Worm (Caenorhabditis elegans) whole organism, L1 larva: ENCODE data around the gene srz-79.
A peak's percentile ranks its signal among the peaks of the same experiment; 100 is the strongest.

Experiments used
- C04F5.9 ChIP-seq: sonication (generic microtip); optimal IDR thresholded peaks from 2 replicates; lab custom pipeline; 2016; ENCODE audit warnings: missing genetic modification characterization, missing compliant biosample characterization
- C16A3.4 ChIP-seq: fragments of 150-350 bp; optimal IDR thresholded peaks from 2 replicates; lab custom pipeline; 2014; ENCODE audit warnings: missing biosample characterization, missing genetic modification characterization
- C34B4.2 ChIP-seq: sonication (generic microtip); optimal IDR thresholded peaks from 2 replicates; lab custom pipeline; 2017; ENCODE audit warnings: mild to moderate bottlenecking, missing genetic modification characterization, missing compliant biosample characterization
- F16B12.6 ChIP-seq: fragments of 150-350 bp; optimal IDR thresholded peaks from 2 replicates; lab custom pipeline; 2014; ENCODE audit warnings: missing biosample characterization, missing genetic modification characterization
- ceh-63 ChIP-seq: fragments of 200-800 bp; sonication (Bioruptor generic); optimal IDR thresholded peaks from 2 replicates; lab custom pipeline; 2018; ENCODE audit warnings: mild to moderate bottlenecking, missing genetic modification characterization, missing compliant biosample characterization
- ceh-8 ChIP-seq: fragments of 200-800 bp; sonication (Bioruptor generic); optimal IDR thresholded peaks from 2 replicates; lab custom pipeline; 2018; ENCODE audit warnings: mild to moderate bottlenecking, missing genetic modification characterization, moderate library complexity, missing compliant biosample characterization
- ceh-88 ChIP-seq: fragments of 200-800 bp; sonication (Bioruptor generic); IDR thresholded peaks from 2 replicates; pipeline ENCODE4 v1.3.6; 2022; ENCODE audit warnings: missing genetic modification characterization, missing compliant biosample characterization
- ceh-90 ChIP-seq: sonication (generic microtip); optimal IDR thresholded peaks from 2 replicates; lab custom pipeline; 2016; ENCODE audit warnings: missing genetic modification characterization, missing compliant biosample characterization
- ces-1 ChIP-seq: fragments of 150-350 bp; optimal IDR thresholded peaks from 2 replicates; lab custom pipeline; 2014; ENCODE audit warnings: missing biosample characterization, missing genetic modification reagents, missing genetic modification characterization
- efl-1 ChIP-seq, 4 experiments: fragments of 150-350 bp; optimal IDR thresholded peaks in 3 of 4; peaks in 1 of 4; 1 replicate in 1 of 4; 2 replicates in 3 of 4; lab custom pipeline; 2014; ENCODE audit warnings: missing biosample characterization in 2 of 4, missing genetic modification characterization in 2 of 4, missing genetic modification reagents in 2 of 4
- efl-3 ChIP-seq: fragments of 200-800 bp; sonication (Bioruptor generic); optimal IDR thresholded peaks from 2 replicates; lab custom pipeline; 2018; ENCODE audit warnings: mild to moderate bottlenecking, missing genetic modification characterization, missing compliant biosample characterization
- egl-13 ChIP-seq: sonication (generic microtip); optimal IDR thresholded peaks from 2 replicates; lab custom pipeline; 2016; ENCODE audit warnings: missing genotype, missing genetic modification reagents, missing genetic modification characterization, missing compliant biosample characterization
- egl-27 ChIP-seq, 2 experiments: fragments of 150-350 bp in 1 of 2; sonication (generic microtip); optimal IDR thresholded peaks; 3 replicates each; lab custom pipeline; 2017 to 2018; ENCODE audit warnings: missing biosample characterization in 2 of 2, missing genetic modification characterization in 2 of 2, missing genetic modification reagents in 2 of 2
- elt-2 ChIP-seq: sonication (generic microtip); optimal IDR thresholded peaks from 2 replicates; lab custom pipeline; 2016; ENCODE audit warnings: missing genetic modification characterization, mild to moderate bottlenecking, inconsistent platforms, missing compliant biosample characterization, missing genetic modification reagents
- ets-5 ChIP-seq: fragments of 200-800 bp; sonication (Bioruptor generic); IDR thresholded peaks from 2 replicates; pipeline ENCODE4 v1.3.6; 2022; ENCODE audit warnings: missing genetic modification characterization, missing compliant biosample characterization
- fkh-8 ChIP-seq: sonication (generic microtip); optimal IDR thresholded peaks from 2 replicates; lab custom pipeline; 2016; ENCODE audit warnings: mild to moderate bottlenecking, missing genetic modification characterization, missing compliant biosample characterization
- grh-1 ChIP-seq: fragments of 200-800 bp; sonication (Bioruptor generic); IDR thresholded peaks from 2 replicates; pipeline ENCODE4 v1.3.6; 2022; ENCODE audit warnings: missing genetic modification reagents, missing genetic modification characterization, missing compliant biosample characterization
- hlh-4 ChIP-seq: sonication (generic microtip); optimal IDR thresholded peaks from 2 replicates; lab custom pipeline; 2016; ENCODE audit warnings: mild to moderate bottlenecking, missing genetic modification characterization, missing compliant biosample characterization
- hpl-2 ChIP-seq: fragments of 150-350 bp; optimal IDR thresholded peaks from 2 replicates; lab custom pipeline; 2014; ENCODE audit warnings: missing biosample characterization, missing genetic modification reagents, missing genetic modification characterization
- isw-1 ChIP-seq: fragments of 200-800 bp; sonication (Bioruptor generic); IDR thresholded peaks from 2 replicates; pipeline ENCODE4 v1.3.6; 2022; ENCODE audit warnings: missing genetic modification characterization, missing compliant biosample characterization
- jun-1 ChIP-seq: fragments of 150-350 bp; optimal IDR thresholded peaks from 2 replicates; lab custom pipeline; 2014; ENCODE audit warnings: missing biosample characterization, missing genetic modification reagents, missing genetic modification characterization
- lin-14 ChIP-seq: fragments of 200-800 bp; sonication (Bioruptor generic); optimal IDR thresholded peaks from 2 replicates; lab custom pipeline; 2018; ENCODE audit warnings: mild to moderate bottlenecking, missing genetic modification characterization, moderate library complexity, missing compliant biosample characterization
- lin-35 ChIP-seq, 2 experiments: fragments of 150-350 bp; optimal IDR thresholded peaks; 2 replicates each; lab custom pipeline; 2014; ENCODE audit warnings: missing biosample characterization in 2 of 2, missing genetic modification characterization in 2 of 2, missing genetic modification reagents in 2 of 2
- lin-39 ChIP-seq: fragments of 150-350 bp; optimal IDR thresholded peaks from 2 replicates; lab custom pipeline; 2014; ENCODE audit warnings: missing biosample characterization, missing genetic modification reagents, missing genetic modification characterization
- mef-2 ChIP-seq: fragments of 150-350 bp; optimal IDR thresholded peaks from 2 replicates; lab custom pipeline; 2014; ENCODE audit warnings: missing biosample characterization, missing genetic modification characterization
- nhr-237 ChIP-seq: fragments of 150-350 bp; optimal IDR thresholded peaks from 2 replicates; lab custom pipeline; 2014; ENCODE audit warnings: missing biosample characterization, missing genetic modification characterization
- nhr-71 ChIP-seq: sonication (generic microtip); optimal IDR thresholded peaks from 2 replicates; lab custom pipeline; 2016; ENCODE audit warnings: mild to moderate bottlenecking, missing genetic modification characterization, moderate library complexity, missing compliant biosample characterization
- nhr-77 ChIP-seq: fragments of 150-350 bp; optimal IDR thresholded peaks from 2 replicates; lab custom pipeline; 2014; ENCODE audit warnings: missing biosample characterization, missing genetic modification characterization
- nhr-84 ChIP-seq: sonication (generic microtip); optimal IDR thresholded peaks from 2 replicates; lab custom pipeline; 2017; ENCODE audit warnings: missing biosample characterization, missing genetic modification characterization
- nhr-85 ChIP-seq: sonication (generic microtip); peaks from one replicate; lab custom pipeline; 2016; ENCODE audit warnings: missing genetic modification characterization, inconsistent platforms, missing compliant biosample characterization
- pag-3 ChIP-seq: sonication (generic microtip); optimal IDR thresholded peaks from 2 replicates; lab custom pipeline; 2017; ENCODE audit warnings: missing genetic modification characterization, mild to moderate bottlenecking, missing compliant biosample characterization, antibody characterized with exemption, borderline replicate concordance; ENCODE audit not compliant: insufficient read depth
- pax-3 ChIP-seq: fragments of 200-800 bp; sonication (Bioruptor generic); optimal IDR thresholded peaks from 2 replicates; lab custom pipeline; 2018; ENCODE audit warnings: mild to moderate bottlenecking, missing genetic modification characterization, moderate library complexity, missing compliant biosample characterization
- pqm-1 ChIP-seq: sonication (generic microtip); optimal IDR thresholded peaks from 3 replicates; lab custom pipeline; 2017; ENCODE audit warnings: missing biosample characterization, missing genetic modification characterization
- rnt-1 ChIP-seq: sonication (generic microtip); optimal IDR thresholded peaks from 2 replicates; lab custom pipeline; 2016; ENCODE audit warnings: mild to moderate bottlenecking, missing genetic modification characterization, moderate library complexity, missing compliant biosample characterization
- sox-4 ChIP-seq: sonication (generic microtip); optimal IDR thresholded peaks from 2 replicates; lab custom pipeline; 2016; ENCODE audit warnings: missing genetic modification characterization, missing compliant biosample characterization
- sup-37 ChIP-seq: fragments of 200-800 bp; sonication (Bioruptor generic); optimal IDR thresholded peaks from 2 replicates; lab custom pipeline; 2018; ENCODE audit warnings: mild to moderate bottlenecking, missing genetic modification characterization, missing compliant biosample characterization
- swsn-7 ChIP-seq: sonication (generic microtip); optimal IDR thresholded peaks from 2 replicates; lab custom pipeline; 2016; ENCODE audit warnings: missing genetic modification characterization, missing compliant biosample characterization
- unc-130 ChIP-seq: fragments of 150-350 bp; optimal IDR thresholded peaks from 2 replicates; lab custom pipeline; 2017; ENCODE audit warnings: missing biosample characterization, missing genetic modification characterization, inconsistent platforms
- unc-30 ChIP-seq: sonication (generic microtip); optimal IDR thresholded peaks from 2 replicates; lab custom pipeline; 2017; ENCODE audit warnings: missing biosample characterization, missing genetic modification characterization
- unc-62 ChIP-seq: fragments of 150-350 bp; optimal IDR thresholded peaks from 2 replicates; lab custom pipeline; 2014; ENCODE audit warnings: missing biosample characterization, missing genetic modification reagents, missing genetic modification characterization
- zag-1 ChIP-seq: fragments of 150-350 bp; optimal IDR thresholded peaks from 2 replicates; lab custom pipeline; 2014; ENCODE audit warnings: missing biosample characterization, missing genetic modification characterization
- ztf-4 ChIP-seq: fragments of 150-350 bp; optimal IDR thresholded peaks from 2 replicates; lab custom pipeline; 2014; ENCODE audit warnings: missing biosample characterization, missing genetic modification characterization

The srz-79 gene

ce11 chrIV:3467128-3467527, 26.3 kb upstream of the srz-79 start, which contains the start of gene F58E2.3:
TSS of gene F58E2.3 (plus strand) at chrIV:3467428.
- TF ChIP-seq nhr-71 (tag; lab: Kevin White, UChicago) (no peak), ceh-63 (GFP tag; lab: Kevin White, UChicago) (no peak), unc-30 (no peak)

ce11 chrIV:3467751-3468150, 25.7 kb upstream of the srz-79 start:
- no peak for TF ChIP-seq efl-3 (GFP tag; lab: Kevin White, UChicago)
- TF ChIP-seq, all 84 proteins: peak for 0

ce11 chrIV:3469742-3470141, 23.7 kb upstream of the srz-79 start, which contains the start of gene F58E2.2:
TSS of gene F58E2.2 (plus strand) at chrIV:3470042.
- TF ChIP-seq nhr-85, result peak; percentile 0
- TF ChIP-seq sup-37 (GFP tag; lab: Kevin White, UChicago), result no peak

- no peak for TF ChIP-seq jun-1 (tag; lab: Kevin White, UChicago)
- TF ChIP-seq efl-1 (optimal IDR thresholded peaks at IDR 0.05; lab: Kevin White, UChicago), result no peak
- no peak for TF ChIP-seq efl-1 (GFP tag; optimal IDR thresholded peaks at IDR 0.05 in 1 of 2; lab: Kevin White, UChicago)
- no peak for TF ChIP-seq hlh-4 (tag; lab: Kevin White, UChicago)
- TF ChIP-seq mef-2 (tag; lab: Kevin White, UChicago), result no peak
- no peak for TF ChIP-seq nhr-77 (tag; lab: Kevin White, UChicago)
- no peak for TF ChIP-seq nhr-237 (tag; lab: Kevin White, UChicago)
- no peak for TF ChIP-seq nhr-71 (tag; lab: Kevin White, UChicago)
- TF ChIP-seq efl-3 (GFP tag; lab: Kevin White, UChicago), result no peak
- TF ChIP-seq unc-130 (tag; lab: Kevin White, UChicago), result no peak
- no peak for TF ChIP-seq egl-13 (tag; lab: Kevin White, UChicago)
- no peak for TF ChIP-seq grh-1 (GFP tag; lab: Robert Waterston, UW)
- no peak for TF ChIP-seq C16A3.4 (tag; lab: Kevin White, UChicago)
- TF ChIP-seq ces-1 (GFP tag; lab: Kevin White, UChicago), result no peak
- no peak for TF ChIP-seq sox-4 (tag; lab: Kevin White, UChicago)
- TF ChIP-seq ceh-8 (GFP tag; lab: Kevin White, UChicago), result no peak
- TF ChIP-seq, all 84 proteins: peak for 0
These were observed 16.3 kb upstream of the srz-79 start, which contains the start of gene srz-69 for ce11 chrIV:3477124-3477523. TSS of gene srz-69 (minus strand) at chrIV:3477224.

- no peak for TF ChIP-seq nhr-84 (tag; lab: Kevin White, UChicago)
- TF ChIP-seq ceh-90 (tag; lab: Kevin White, UChicago), result no peak
- no peak for TF ChIP-seq pqm-1 (tag; lab: Kevin White, UChicago)
- TF ChIP-seq ets-5, result no peak
- TF ChIP-seq swsn-7, result no peak
- TF ChIP-seq ces-1 (GFP tag; lab: Kevin White, UChicago), result no peak
- no peak for TF ChIP-seq fkh-8 (tag; lab: Kevin White, UChicago)
- TF ChIP-seq isw-1, result no peak
- no peak for TF ChIP-seq F16B12.6 (tag; lab: Kevin White, UChicago)
These were observed 14.5 kb upstream of the srz-79 start, which contains the start of the genes srz-70 and C09G12.5 for ce11 chrIV:3478911-3479385. TSS of gene srz-70 (minus strand) at chrIV:3479011. TSS of gene C09G12.5 (plus strand) at chrIV:3479335.

- TF ChIP-seq lin-35 (GFP tag; optimal IDR thresholded peaks at IDR 0.05; lab: Kevin White, UChicago), result no peak
- TF ChIP-seq fkh-8 (tag; lab: Kevin White, UChicago), result no peak
- TF ChIP-seq ceh-8 (GFP tag; lab: Kevin White, UChicago), result no peak
- no peak for TF ChIP-seq rnt-1 (tag; lab: Kevin White, UChicago)
- no peak for TF ChIP-seq C34B4.2 (tag; lab: Kevin White, UChicago)
- no peak for TF ChIP-seq unc-130 (tag; lab: Kevin White, UChicago)
- TF ChIP-seq unc-62 (GFP tag; lab: Kevin White, UChicago), result no peak
- no peak for TF ChIP-seq pag-3 (tag; lab: Kevin White, UChicago)
- no peak for TF ChIP-seq ztf-4 (tag; lab: Kevin White, UChicago)
- no peak for TF ChIP-seq elt-2 (tag; lab: Kevin White, UChicago)
- no peak for TF ChIP-seq zag-1
- TF ChIP-seq ceh-88 (GFP tag; lab: Robert Waterston, UW), result no peak
- no peak for TF ChIP-seq egl-27 (tag; optimal IDR thresholded peaks at IDR 0.05; lab: Kevin White, UChicago)
- no peak for TF ChIP-seq pax-3 (tag; lab: Kevin White, UChicago)
- no peak for TF ChIP-seq C04F5.9 (tag; lab: Kevin White, UChicago)
- TF ChIP-seq lin-39 (tag; lab: Kevin White, UChicago), result no peak
- no peak for TF ChIP-seq hlh-4 (tag; lab: Kevin White, UChicago)
- no peak for TF ChIP-seq hpl-2
- no peak for TF ChIP-seq lin-14 (GFP tag; lab: Kevin White, UChicago)
These were observed 11.7 kb upstream of the srz-79 start, which contains the start of gene srz-37 for ce11 chrIV:3481760-3482159. TSS of gene srz-37 (minus strand) at chrIV:3481860.
